Worm (Caenorhabditis elegans) whole organism, young adult: ENCODE data around the gene grd-1.

Experiments used
- C17E4.6 ChIP-seq: fragments of 200-800 bp; sonication (Bioruptor generic); IDR thresholded peaks from 2 replicates; pipeline ENCODE4 v1.3.6; 2022; ENCODE audit warnings: missing genetic modification reagents, missing genetic modification characterization, missing compliant biosample characterization
- F39B2.1 ChIP-seq: fragments of 200-800 bp; sonication (Bioruptor generic); IDR thresholded peaks from 2 replicates; pipeline ENCODE4 v1.3.6; 2022; ENCODE audit warnings: missing genetic modification reagents, missing genetic modification characterization, missing compliant biosample characterization
- aptf-2 ChIP-seq: fragments of 200-800 bp; sonication (Bioruptor generic); conservative IDR thresholded peaks from 2 replicates; pipeline ENCODE4 v1.3.6; 2022; ENCODE audit warnings: missing genetic modification reagents, missing genetic modification characterization, missing compliant biosample characterization
- ets-4 ChIP-seq: fragments of 200-800 bp; sonication (Bioruptor generic); optimal IDR thresholded peaks from 2 replicates; lab custom pipeline; 2018; ENCODE audit warnings: mild to moderate bottlenecking, missing genetic modification characterization, missing compliant biosample characterization
- hmg-1.2 ChIP-seq: fragments of 200-800 bp; sonication (Bioruptor generic); IDR thresholded peaks from 2 replicates; pipeline ENCODE4 v1.3.6; 2022; ENCODE audit warnings: missing genetic modification reagents, missing genetic modification characterization, missing compliant biosample characterization
- lin-35 ChIP-seq, 3 experiments: fragments of 150-350 bp in 2 of 3; sonication (generic microtip) in 1 of 3; optimal IDR thresholded peaks; 2 replicates each; lab custom pipeline; 2014 to 2018; ENCODE audit warnings: missing biosample characterization in 3 of 3, missing genetic modification characterization in 3 of 3, missing genetic modification reagents in 3 of 3
- lin-40 ChIP-seq: sonication (generic microtip); optimal IDR thresholded peaks from 2 replicates; lab custom pipeline; 2016; ENCODE audit warnings: missing genetic modification characterization, mild to moderate bottlenecking, missing compliant biosample characterization, missing genotype, missing genetic modification reagents
- madf-3 ChIP-seq: fragments of 200-800 bp; sonication (Bioruptor generic); IDR thresholded peaks from 2 replicates; pipeline ENCODE4 v1.3.6; 2022; ENCODE audit warnings: missing genetic modification reagents, missing genetic modification characterization, missing compliant biosample characterization
- nhr-27 ChIP-seq: fragments of 200-800 bp; sonication (Bioruptor generic); optimal IDR thresholded peaks from 2 replicates; lab custom pipeline; 2018; ENCODE audit warnings: mild to moderate bottlenecking, missing genetic modification characterization, moderate library complexity, missing compliant biosample characterization
- nhr-90 ChIP-seq: sonication (generic microtip); optimal IDR thresholded peaks from 2 replicates; lab custom pipeline; 2016; ENCODE audit warnings: missing genotype, mild to moderate bottlenecking, missing genetic modification characterization, missing compliant biosample characterization
- repo-1 ChIP-seq: sonication (generic microtip); optimal IDR thresholded peaks from 2 replicates; lab custom pipeline; 2017; ENCODE audit warnings: mild to moderate bottlenecking, missing genetic modification characterization, missing compliant biosample characterization
- snpc-1.1 ChIP-seq: sonication (generic microtip); optimal IDR thresholded peaks from 2 replicates; lab custom pipeline; 2017; ENCODE audit warnings: missing genetic modification characterization, mild to moderate bottlenecking, missing compliant biosample characterization, antibody characterized with exemption, moderate library complexity, missing genotype, missing genetic modification reagents; ENCODE audit not compliant: insufficient read depth
- snpc-4 ChIP-seq, 5 experiments: fragments of 150-350 bp in 1 of 5; sonication (generic microtip) in 4 of 5; optimal IDR thresholded peaks; 2 replicates each; lab custom pipeline; 2014 to 2018; ENCODE audit warnings: missing genetic modification characterization in 5 of 5, missing biosample characterization in 3 of 5, antibody characterized with exemption in 2 of 5, mild to moderate bottlenecking in 2 of 5, missing compliant biosample characterization in 2 of 5, missing genotype in 2 of 5, moderate library complexity in 2 of 5, missing genetic modification reagents in 1 of 5
- tlf-1 ChIP-seq: fragments of 200-800 bp; sonication (Bioruptor generic); optimal IDR thresholded peaks from 2 replicates; lab custom pipeline; 2018; ENCODE audit warnings: mild to moderate bottlenecking, missing genetic modification characterization, missing compliant biosample characterization

DNA sequence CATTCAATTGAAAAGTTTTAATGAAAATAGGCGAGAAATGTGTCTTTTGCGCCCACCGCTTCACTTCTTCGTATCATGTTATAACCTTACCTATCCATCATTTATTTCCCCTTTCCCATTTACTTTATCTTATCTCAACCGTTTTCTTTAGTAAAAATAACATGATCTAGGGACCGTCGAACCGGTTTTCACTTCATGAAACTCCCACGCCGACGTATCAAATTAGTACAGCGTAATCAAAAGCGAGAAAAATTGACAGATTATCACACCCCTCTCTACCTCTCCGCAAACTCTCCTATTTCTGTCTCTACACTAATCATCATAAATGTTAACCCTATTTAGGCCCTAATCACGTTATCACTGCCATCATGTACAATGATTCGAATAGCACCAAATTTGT is 27.7 kb downstream of the grd-1 start:
- no peak for TF ChIP-seq madf-3
- no peak for TF ChIP-seq nhr-90 (tag; lab: Kevin White, UChicago)
- no peak for TF ChIP-seq ets-4 (GFP tag; lab: Kevin White, UChicago)
- no peak for TF ChIP-seq snpc-4 (GFP tag; optimal IDR thresholded peaks at IDR 0.05; lab: Kevin White, UChicago)
- TF ChIP-seq snpc-4 (tag; optimal IDR thresholded peaks at IDR 0.05; lab: Kevin White, UChicago), result no peak
- TF ChIP-seq lin-35 (GFP tag; optimal IDR thresholded peaks at IDR 0.05; lab: Kevin White, UChicago), result no peak
- TF ChIP-seq hmg-1.2 (GFP tag; lab: Robert Waterston, UW), result no peak
- no peak for TF ChIP-seq snpc-1.1 (tag; lab: Kevin White, UChicago)
- TF ChIP-seq repo-1 (tag; lab: Kevin White, UChicago), result no peak
- no peak for TF ChIP-seq aptf-2 (GFP tag; lab: Robert Waterston, UW)
- TF ChIP-seq C17E4.6 (GFP tag; lab: Robert Waterston, UW), result no peak
- TF ChIP-seq nhr-27 (tag; lab: Kevin White, UChicago), result no peak
- no peak for TF ChIP-seq F39B2.1 (GFP tag; lab: Robert Waterston, UW)
- TF ChIP-seq tlf-1, result no peak
- TF ChIP-seq lin-40 (tag; lab: Kevin White, UChicago), result no peak
